Fruit fly (Drosophila melanogaster): ENCODE measurements around the gene CG5001.
A peak's percentile ranks its signal among the peaks of the same experiment; 100 is the strongest.

Gene CG5001

DNA sequence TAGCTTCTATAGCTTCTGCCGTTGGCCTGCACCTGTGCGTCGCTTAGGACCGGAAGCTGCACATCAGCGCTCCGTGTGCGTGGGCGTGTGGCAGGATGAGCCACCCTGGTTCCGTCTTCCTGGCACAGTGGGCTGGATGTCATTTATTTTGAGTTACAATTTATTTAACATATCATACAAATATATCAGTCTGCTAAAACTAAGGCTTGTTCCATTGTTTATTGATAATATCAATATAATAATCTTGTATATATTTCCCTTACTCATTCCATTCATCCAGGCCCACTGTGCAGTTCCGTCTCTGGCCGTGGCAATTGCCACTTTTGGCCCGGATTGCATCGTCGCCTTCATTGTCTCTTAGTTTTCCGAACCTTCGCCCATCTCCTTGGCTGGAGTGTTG is 28.9 kb downstream of the CG5001 start (continued):
- TF ChIP-seq CG17361 (GFP tag; IDR thresholded peaks at IDR 0.05): no peak
- peak; percentile 48 for TF ChIP-seq PHDP (tag; optimal IDR thresholded peaks at IDR 0.05)
- TF ChIP-seq MESR4 (GFP tag; optimal IDR thresholded peaks at IDR 0.05): no peak
- no peak for TF ChIP-seq Deaf1 (tag; optimal IDR thresholded peaks at IDR 0.05)
- TF ChIP-seq tna (GFP tag; IDR thresholded peaks at IDR 0.05; ENCODE audit: partially characterized antibody): no peak
- no peak for TF ChIP-seq salm (tag; optimal IDR thresholded peaks at IDR 0.05)
- no peak for TF ChIP-seq sima (GFP tag; optimal IDR thresholded peaks at IDR 0.05)
- TF ChIP-seq CG3163 (GFP tag; optimal IDR thresholded peaks at IDR 0.05): no peak
- peak; percentile 61; the same call in 1 of the 2 replicates for TF ChIP-seq ranshi (GFP tag; IDR thresholded peaks at IDR 0.05)
- TF ChIP-seq Ets65A (GFP tag): peak; percentile 92
- peak; percentile 28 for TF ChIP-seq D19A (tag; optimal IDR thresholded peaks at IDR 0.05)
- no peak for TF ChIP-seq CG13775 (GFP tag; optimal IDR thresholded peaks at IDR 0.05)
- TF ChIP-seq CG6813 (GFP tag; optimal IDR thresholded peaks at IDR 0.05): peak; percentile 17
- no peak for TF ChIP-seq z (GFP tag; IDR thresholded peaks at IDR 0.05)
- no peak for TF ChIP-seq CG18619 (GFP tag; optimal IDR thresholded peaks at IDR 0.05)
- peak; percentile 52 for TF ChIP-seq CG31441 (GFP tag; IDR thresholded peaks at IDR 0.05)
- TF ChIP-seq ewg (GFP tag; optimal IDR thresholded peaks at IDR 0.05): peak; percentile 46
- TF ChIP-seq Abd-B (GFP tag; optimal IDR thresholded peaks at IDR 0.05): no peak
- TF ChIP-seq CG1233 (GFP tag; optimal IDR thresholded peaks at IDR 0.05): peak; percentile 16
- peak; percentile 1 for TF ChIP-seq CG10462 (GFP tag; optimal IDR thresholded peaks at IDR 0.05)
- no peak for TF ChIP-seq CG3838 (GFP tag; optimal IDR thresholded peaks at IDR 0.05)
- peak; percentile 78 for TF ChIP-seq Xrp1 (GFP tag; IDR thresholded peaks at IDR 0.05)
- TF ChIP-seq fd96Cb (tag; optimal IDR thresholded peaks at IDR 0.05): peak; percentile 51
- TF ChIP-seq Mad (GFP tag; optimal IDR thresholded peaks at IDR 0.05): no peak
- no peak for TF ChIP-seq kay (GFP tag; optimal IDR thresholded peaks at IDR 0.05)
- no peak for TF ChIP-seq CG4707 (GFP tag; optimal IDR thresholded peaks at IDR 0.05)
- peak; percentile 41 for TF ChIP-seq grau (tag; optimal IDR thresholded peaks at IDR 0.05)
- TF ChIP-seq CG8290 (GFP tag; optimal IDR thresholded peaks at IDR 0.05): no peak
- TF ChIP-seq CG8290 (tag; optimal IDR thresholded peaks at IDR 0.05): peak in 1 of 2 experiments; percentile 11
- no peak for TF ChIP-seq eve (GFP tag; optimal IDR thresholded peaks at IDR 0.05)
- TF ChIP-seq cad (GFP tag; optimal IDR thresholded peaks at IDR 0.05): no peak
- TF ChIP-seq CG2875 (GFP tag; optimal IDR thresholded peaks at IDR 0.05): peak; percentile 7
- TF ChIP-seq lab (GFP tag; optimal IDR thresholded peaks at IDR 0.05): peak; percentile 73
- no peak for TF ChIP-seq CG7372 (GFP tag; IDR thresholded peaks at IDR 0.05)
- TF ChIP-seq cato (GFP tag; optimal IDR thresholded peaks at IDR 0.05; ENCODE audit: borderline replicate concordance): no peak
- TF ChIP-seq nau (GFP tag; optimal IDR thresholded peaks at IDR 0.05): no peak

DNA sequence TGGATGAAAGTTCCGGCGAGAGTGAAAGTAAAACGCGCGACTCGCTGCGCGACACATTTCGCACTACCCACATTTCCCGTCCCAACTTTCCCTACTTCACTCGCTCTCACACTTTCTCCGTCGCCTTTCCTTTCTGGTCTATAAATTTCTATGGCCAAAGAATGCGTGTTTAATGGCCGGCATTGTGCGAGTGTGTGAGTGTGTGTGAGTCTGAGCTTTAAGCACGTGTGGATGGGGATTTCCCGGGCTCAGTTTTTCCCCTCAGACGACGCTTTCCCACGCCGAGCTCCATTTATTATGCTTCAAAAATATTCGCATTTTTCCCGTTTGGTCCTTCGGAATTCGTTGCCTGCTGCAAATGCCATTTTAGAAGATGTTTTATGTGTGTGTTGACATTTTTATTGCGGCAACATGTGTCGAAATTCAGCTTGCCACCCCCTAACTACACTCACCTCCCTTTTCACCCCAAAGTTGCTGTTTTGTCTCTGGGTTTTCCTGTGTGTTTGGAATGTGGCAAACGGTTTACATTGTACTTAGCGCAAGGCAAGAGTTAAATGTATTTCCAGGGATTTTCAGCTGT is 31.6 kb downstream of the CG5001 start:
- TF ChIP-seq CG31441 (GFP tag; IDR thresholded peaks at IDR 0.05) (no peak), sd (tag; optimal IDR thresholded peaks at IDR 0.05) (peak; percentile 60), nerfin-1 (tag; optimal IDR thresholded peaks at IDR 0.05) (peak; percentile 86), CG4730 (GFP tag; IDR thresholded peaks at IDR 0.05) (no peak), CG10959 (GFP tag; IDR thresholded peaks at IDR 0.05) (no peak), CG1603 (tag; optimal IDR thresholded peaks at IDR 0.05) (no peak), CG31388 (GFP tag; optimal IDR thresholded peaks at IDR 0.05) (no peak), crol (GFP tag; IDR thresholded peaks at IDR 0.05) (0 out of 2 replicates have a peak, but pooled peaks have one; percentile 22), otp (GFP tag; IDR thresholded peaks at IDR 0.05) (no peak), Elba2 (GFP tag; optimal IDR thresholded peaks at IDR 0.05) (no peak), twi (tag; optimal IDR thresholded peaks at IDR 0.05) (no peak), jing (GFP tag; optimal IDR thresholded peaks at IDR 0.05) (no peak), CG8281 (tag; optimal IDR thresholded peaks at IDR 0.05) (no peak), ase (GFP tag; IDR thresholded peaks at IDR 0.05) (no peak), CG1024 (GFP tag; IDR thresholded peaks at IDR 0.05) (no peak), mld (GFP tag; IDR thresholded peaks at IDR 0.05; ENCODE audit: partially characterized antibody) (no peak), abd-A (tag; optimal IDR thresholded peaks at IDR 0.05) (peak; percentile 87), dati (GFP tag; IDR thresholded peaks at IDR 0.05) (no peak)

Measured in whole organism, embryonic.